Worm (Caenorhabditis elegans): Measurements from ENCODE around the gene glt-4.

The glt-4 gene

ce11 chrX:6403122-6403521, at the start of gene glt-4:
glt-4 (plus strand) TSS chrX:6403422.
- TF ChIP-seq sox-4 (tag; optimal IDR thresholded peaks at IDR 0.05) (no peak), pax-1 (tag; optimal IDR thresholded peaks at IDR 0.05) (no peak), C38D4.7 (GFP tag; optimal IDR thresholded peaks at IDR 0.05) (no peak), sdc-2 (tag; optimal IDR thresholded peaks at IDR 0.05) (no peak), pqm-1 (tag; optimal IDR thresholded peaks at IDR 0.05) (no peak), Y22D7AL.16 (tag; optimal IDR thresholded peaks at IDR 0.05) (no peak), ceh-19 (GFP tag; optimal IDR thresholded peaks at IDR 0.05) (no peak), dve-1 (tag; optimal IDR thresholded peaks at IDR 0.05) (no peak), ttx-3 (tag; optimal IDR thresholded peaks at IDR 0.05) (no peak), ceh-18 (tag; optimal IDR thresholded peaks at IDR 0.05) (no peak)

- TF ChIP-seq nhr-232 (tag; optimal IDR thresholded peaks at IDR 0.05) (no peak), ceh-9 (tag; optimal IDR thresholded peaks at IDR 0.05) (no peak), dve-1 (tag; optimal IDR thresholded peaks at IDR 0.05) (no peak), unc-3 (GFP tag; conservative IDR thresholded peaks at IDR 0.05) (no peak), unc-3 (tag; optimal IDR thresholded peaks at IDR 0.05) (no peak), pqm-1 (tag; optimal IDR thresholded peaks at IDR 0.05) (no peak), fkh-10 (GFP tag; optimal IDR thresholded peaks at IDR 0.05) (no peak), pros-1 (tag; optimal IDR thresholded peaks at IDR 0.05) (no peak), unc-42 (tag; optimal IDR thresholded peaks at IDR 0.05) (no peak), hlh-6 (tag; optimal IDR thresholded peaks at IDR 0.05) (no peak)
Observed at ce11 chrX:6353763-6354162, 49.5 kb upstream of the glt-4 start.

- TF ChIP-seq ceh-22 (tag; optimal IDR thresholded peaks at IDR 0.05) = no peak
- TF ChIP-seq gmeb-2 (tag; optimal IDR thresholded peaks at IDR 0.05) = no peak
- no peak for TF ChIP-seq ceh-24 (tag; optimal IDR thresholded peaks at IDR 0.05)
- TF ChIP-seq K02D7.2 (tag; optimal IDR thresholded peaks at IDR 0.05) = no peak
- TF ChIP-seq ceh-9 (tag; optimal IDR thresholded peaks at IDR 0.05) = no peak
- no peak for TF ChIP-seq C38D4.7 (GFP tag; optimal IDR thresholded peaks at IDR 0.05)
- TF ChIP-seq nhr-232 (tag; optimal IDR thresholded peaks at IDR 0.05) = no peak
- no peak for TF ChIP-seq elt-4 (tag; optimal IDR thresholded peaks at IDR 0.05)
- no peak for TF ChIP-seq sox-2 (GFP tag; IDR thresholded peaks at IDR 0.05)
Observed at ce11 chrX:6355030-6355635, 48.1 kb upstream of the glt-4 start, which contains the start of gene C03B1.5. C03B1.5 (plus strand) TSS chrX:6355585.

- TF ChIP-seq rnt-1 (tag; optimal IDR thresholded peaks at IDR 0.05) (no peak), dmd-4 (tag; optimal IDR thresholded peaks at IDR 0.05; ENCODE audit: borderline replicate concordance) (no peak), pqm-1 (tag; optimal IDR thresholded peaks at IDR 0.05) (no peak), syd-9 (tag; optimal IDR thresholded peaks at IDR 0.05) (no peak), zip-5 (tag; optimal IDR thresholded peaks at IDR 0.05) (no peak), ceh-24 (tag; optimal IDR thresholded peaks at IDR 0.05) (no peak), ztf-16 (tag; optimal IDR thresholded peaks at IDR 0.05) (no peak), fkh-10 (GFP tag; optimal IDR thresholded peaks at IDR 0.05) (no peak), tbx-2 (tag; optimal IDR thresholded peaks at IDR 0.05) (no peak), ceh-6 (GFP tag; optimal IDR thresholded peaks at IDR 0.05) (no peak), sdc-2 (tag; optimal IDR thresholded peaks at IDR 0.05) (no peak), odd-2 (tag; optimal IDR thresholded peaks at IDR 0.05) (no peak), unc-3 (GFP tag; conservative IDR thresholded peaks at IDR 0.05) (no peak), unc-3 (tag; optimal IDR thresholded peaks at IDR 0.05) (no peak), hlh-13 (GFP tag; optimal IDR thresholded peaks at IDR 0.05) (no peak), sox-2 (GFP tag; IDR thresholded peaks at IDR 0.05) (no peak), fkh-6 (tag; optimal IDR thresholded peaks at IDR 0.05) (no peak), eyg-1 (tag; optimal IDR thresholded peaks at IDR 0.05) (no peak), hlh-6 (tag; optimal IDR thresholded peaks at IDR 0.05) (no peak), ceh-30 (tag; optimal IDR thresholded peaks at IDR 0.05) (no peak)
Observed at ce11 chrX:6357772-6358171, 45.5 kb upstream of the glt-4 start, which contains the start of gene C03B1.10. C03B1.10 (minus strand) TSS chrX:6357872.
